Worm (Caenorhabditis elegans) whole organism, L2 larva: ENCODE results near the gene gpa-18.

Source experiments
- C34F6.9 ChIP-seq: fragments of 150-350 bp; optimal IDR thresholded peaks from 2 replicates; lab custom pipeline; 2014; ENCODE audit warnings: missing biosample characterization, missing genetic modification characterization
- F13H6.1 ChIP-seq: sonication (generic microtip); optimal IDR thresholded peaks from 2 replicates; lab custom pipeline; 2016; ENCODE audit warnings: missing genetic modification characterization, missing compliant biosample characterization
- R02D3.7 ChIP-seq: fragments of 150-350 bp; optimal IDR thresholded peaks from 2 replicates; lab custom pipeline; 2014; ENCODE audit warnings: missing biosample characterization, missing genetic modification characterization
- Y55F3AM.14 ChIP-seq: fragments of 200-800 bp; sonication (Bioruptor generic); optimal IDR thresholded peaks from 2 replicates; lab custom pipeline; 2018; ENCODE audit warnings: mild to moderate bottlenecking, missing genetic modification characterization, missing compliant biosample characterization
- ZK546.5 ChIP-seq: sonication (generic microtip); optimal IDR thresholded peaks from 2 replicates; lab custom pipeline; 2017; ENCODE audit warnings: missing biosample characterization, missing genetic modification characterization
- alr-1 ChIP-seq: fragments of 150-350 bp; optimal IDR thresholded peaks from 2 replicates; lab custom pipeline; 2014; ENCODE audit warnings: missing biosample characterization, missing genetic modification characterization
- aly-2 ChIP-seq: fragments of 150-350 bp; optimal IDR thresholded peaks from 2 replicates; lab custom pipeline; 2014; ENCODE audit warnings: missing biosample characterization, missing genetic modification characterization
- ama-1 ChIP-seq: fragments of 150-350 bp; optimal IDR thresholded peaks from 2 replicates; lab custom pipeline; 2018; ENCODE audit warnings: inconsistent platforms
- blmp-1 ChIP-seq: sonication (generic microtip); optimal IDR thresholded peaks from 2 replicates; lab custom pipeline; 2017; ENCODE audit warnings: missing genetic modification characterization, mild to moderate bottlenecking, missing compliant biosample characterization, antibody characterized with exemption, moderate library complexity; ENCODE audit not compliant: insufficient read depth
- ceh-16 ChIP-seq: fragments of 150-350 bp; optimal IDR thresholded peaks from 2 replicates; lab custom pipeline; 2014; ENCODE audit warnings: missing biosample characterization, missing genetic modification characterization
- ceh-82 ChIP-seq: fragments of 150-350 bp; optimal IDR thresholded peaks from 2 replicates; lab custom pipeline; 2014; ENCODE audit warnings: missing biosample characterization, missing genetic modification characterization
- crh-2 ChIP-seq: sonication (generic microtip); optimal IDR thresholded peaks from 2 replicates; lab custom pipeline; 2017; ENCODE audit warnings: missing biosample characterization, missing genetic modification characterization
- egl-27 ChIP-seq: sonication (generic microtip); optimal IDR thresholded peaks from 3 replicates; lab custom pipeline; 2017; ENCODE audit warnings: missing biosample characterization, missing genetic modification reagents, missing genetic modification characterization
- elt-1 ChIP-seq: fragments of 150-350 bp; optimal IDR thresholded peaks from 2 replicates; lab custom pipeline; 2014; ENCODE audit warnings: missing biosample characterization, missing genetic modification characterization
- elt-3 ChIP-seq: sonication (generic microtip); optimal IDR thresholded peaks from 2 replicates; lab custom pipeline; 2017; ENCODE audit warnings: missing biosample characterization, missing genetic modification characterization
- fos-1 ChIP-seq: fragments of 150-350 bp; optimal IDR thresholded peaks from 2 replicates; lab custom pipeline; 2014; ENCODE audit warnings: missing biosample characterization, missing genetic modification characterization
- gmeb-1 ChIP-seq: fragments of 150-350 bp; optimal IDR thresholded peaks from 2 replicates; lab custom pipeline; 2014; ENCODE audit warnings: missing biosample characterization, missing genetic modification characterization
- lin-13 ChIP-seq: fragments of 150-350 bp; optimal IDR thresholded peaks from 2 replicates; lab custom pipeline; 2014; ENCODE audit warnings: missing biosample characterization, missing genetic modification reagents, missing genetic modification characterization
- lin-39 ChIP-seq: fragments of 150-350 bp; optimal IDR thresholded peaks from 2 replicates; lab custom pipeline; 2014; ENCODE audit warnings: missing biosample characterization, missing genetic modification reagents, missing genetic modification characterization
- lsy-2 ChIP-seq, 2 experiments: fragments of 150-350 bp in 1 of 2; sonication (generic microtip) in 1 of 2; optimal IDR thresholded peaks; 2 replicates each; lab custom pipeline; 2014 to 2017; ENCODE audit warnings: missing biosample characterization in 2 of 2, missing genetic modification characterization in 2 of 2
- mab-5 ChIP-seq: fragments of 150-350 bp; optimal IDR thresholded peaks from 2 replicates; lab custom pipeline; 2014; ENCODE audit warnings: missing biosample characterization, missing genetic modification characterization
- mbf-1 ChIP-seq: sonication (generic microtip); optimal IDR thresholded peaks from 2 replicates; lab custom pipeline; 2017; ENCODE audit warnings: missing biosample characterization, missing genetic modification characterization
- mdl-1 ChIP-seq, 2 experiments: fragments of 150-350 bp in 1 of 2; sonication (generic microtip) in 1 of 2; optimal IDR thresholded peaks; 2 replicates each; lab custom pipeline; 2017; ENCODE audit warnings: missing biosample characterization in 2 of 2, missing genetic modification characterization in 2 of 2
- nhr-10 ChIP-seq: sonication (generic microtip); optimal IDR thresholded peaks from 2 replicates; lab custom pipeline; 2017; ENCODE audit warnings: missing biosample characterization, missing genetic modification characterization
- nhr-11 ChIP-seq: fragments of 150-350 bp; optimal IDR thresholded peaks from 2 replicates; lab custom pipeline; 2014; ENCODE audit warnings: missing biosample characterization, missing genetic modification characterization
- nhr-12 ChIP-seq: fragments of 150-350 bp; optimal IDR thresholded peaks from 2 replicates; lab custom pipeline; 2014; ENCODE audit warnings: missing biosample characterization, missing genetic modification characterization
- nhr-21 ChIP-seq: fragments of 150-350 bp; optimal IDR thresholded peaks from 2 replicates; lab custom pipeline; 2014; ENCODE audit warnings: missing biosample characterization, missing genetic modification characterization
- nhr-23 ChIP-seq: fragments of 150-350 bp; optimal IDR thresholded peaks from 2 replicates; lab custom pipeline; 2014; ENCODE audit warnings: missing biosample characterization, missing genetic modification reagents, missing genetic modification characterization
- nhr-237 ChIP-seq: fragments of 150-350 bp; optimal IDR thresholded peaks from 2 replicates; lab custom pipeline; 2014; ENCODE audit warnings: missing biosample characterization, missing genetic modification characterization
- nhr-25 ChIP-seq: fragments of 150-350 bp; sonication (generic microtip); optimal IDR thresholded peaks from 3 replicates; lab custom pipeline; 2014; ENCODE audit warnings: missing biosample characterization, missing genetic modification characterization
- nhr-6 ChIP-seq: fragments of 150-350 bp; optimal IDR thresholded peaks from 2 replicates; lab custom pipeline; 2014; ENCODE audit warnings: missing biosample characterization, missing genetic modification characterization
- peb-1 ChIP-seq: fragments of 150-350 bp; optimal IDR thresholded peaks from 2 replicates; lab custom pipeline; 2014; ENCODE audit warnings: missing biosample characterization, missing genetic modification characterization
- skn-1 ChIP-seq: sonication (generic microtip); optimal IDR thresholded peaks from 2 replicates; lab custom pipeline; 2017; ENCODE audit warnings: missing biosample characterization, missing genetic modification characterization
- sma-3 ChIP-seq: sonication (generic microtip); optimal IDR thresholded peaks from 2 replicates; lab custom pipeline; 2016; ENCODE audit warnings: missing genetic modification reagents, missing genetic modification characterization, missing compliant biosample characterization
- sma-9 ChIP-seq, 2 experiments: fragments of 150-350 bp in 1 of 2; sonication (generic microtip) in 1 of 2; optimal IDR thresholded peaks; 2 replicates each; lab custom pipeline; 2014 to 2016; ENCODE audit warnings: missing genetic modification characterization in 2 of 2, mild to moderate bottlenecking in 1 of 2, missing biosample characterization in 1 of 2, missing compliant biosample characterization in 1 of 2, missing genetic modification reagents in 1 of 2, moderate library complexity in 1 of 2
- snpc-4 ChIP-seq: fragments of 150-350 bp; optimal IDR thresholded peaks from 2 replicates; lab custom pipeline; 2014; ENCODE audit warnings: missing biosample characterization, missing genetic modification characterization
- unc-39 ChIP-seq: fragments of 150-350 bp; optimal IDR thresholded peaks from 2 replicates; lab custom pipeline; 2014; ENCODE audit warnings: missing biosample characterization, missing genetic modification characterization
- unc-55 ChIP-seq: fragments of 150-350 bp; sonication (generic microtip); optimal IDR thresholded peaks from 3 replicates; lab custom pipeline; 2014; ENCODE audit warnings: missing biosample characterization, missing genetic modification reagents, missing genetic modification characterization
- zag-1 ChIP-seq: fragments of 150-350 bp; optimal IDR thresholded peaks from 2 replicates; lab custom pipeline; 2014; ENCODE audit warnings: missing biosample characterization, missing genetic modification characterization
- ztf-11 ChIP-seq: sonication (generic microtip); optimal IDR thresholded peaks from 2 replicates; lab custom pipeline; 2017; ENCODE audit warnings: missing biosample characterization, missing genetic modification characterization

The gpa-18 gene

DNA sequence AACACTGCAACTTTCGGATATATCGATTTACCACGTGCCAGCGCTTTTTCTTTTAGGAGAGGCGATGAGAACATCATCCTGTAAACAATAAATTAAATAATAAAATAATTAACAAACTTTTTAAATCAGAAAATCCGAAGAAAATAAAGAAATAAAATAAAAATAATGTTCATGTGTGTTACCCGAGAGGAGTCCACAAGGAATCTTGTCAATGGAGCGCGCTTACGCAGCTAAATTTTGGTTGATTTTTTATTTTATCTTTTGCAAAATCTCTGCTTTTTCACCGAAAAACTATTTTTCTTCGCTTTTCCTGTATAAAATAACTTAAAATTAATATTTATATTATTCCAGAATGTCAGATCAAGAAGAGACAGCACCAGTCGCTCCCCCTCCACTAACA, 35.3 kb downstream of the gpa-18 start, which contains the start of the genes C24D10.6 and C24D10.4:
Gene C24D10.6 (minus strand): TSS at position 78 of the 400 bp plus-strand sequence.
Gene C24D10.4 (plus strand): TSS at position 352 of the 400 bp plus-strand sequence.
- TF ChIP-seq crh-2 = peak; percentile 30
- TF ChIP-seq unc-55 = peak; percentile 78
- TF ChIP-seq C34F6.9 = peak; percentile 75
- peak; percentile 36 for TF ChIP-seq lin-13 (GFP tag; lab: Kevin White, UChicago)
- TF ChIP-seq nhr-237 = no peak
- TF ChIP-seq sma-3 (GFP tag; lab: Kevin White, UChicago) = peak; percentile 34
- peak; percentile 26 to 80 for TF ChIP-seq lsy-2 (tag; optimal IDR thresholded peaks at IDR 0.05; lab: Kevin White, UChicago)
- no peak for TF ChIP-seq nhr-10
- TF ChIP-seq zag-1 (tag; lab: Kevin White, UChicago) = no peak
- peak; percentile 72 for TF ChIP-seq gmeb-1 (tag; lab: Kevin White, UChicago)
- peak; percentile 21 for TF ChIP-seq sma-9 (GFP tag; optimal IDR thresholded peaks at IDR 0.05; lab: Kevin White, UChicago)
- TF ChIP-seq sma-9 (tag; optimal IDR thresholded peaks at IDR 0.05; lab: Kevin White, UChicago) = no peak

DNA sequence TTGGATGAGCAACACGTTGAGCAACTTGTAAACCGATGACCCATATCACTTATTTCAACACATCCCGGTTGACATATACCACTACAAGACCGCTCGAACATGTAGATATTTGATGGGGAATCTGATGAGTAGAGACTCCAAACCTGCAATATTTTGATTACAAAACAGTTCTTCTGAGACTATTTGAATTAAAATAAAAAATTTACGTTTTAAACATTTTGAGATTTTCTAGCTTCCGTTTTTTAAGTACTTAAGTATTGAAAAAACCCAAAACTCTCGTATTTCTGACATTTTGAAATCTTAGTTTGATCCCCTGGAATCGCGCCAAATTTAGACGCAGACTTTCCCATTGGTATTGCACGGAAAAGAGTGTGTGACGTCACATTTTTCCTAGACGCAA, 38.2 kb downstream of the gpa-18 start, which contains the start of gene C24D10.49:
Gene C24D10.49 (minus strand): TSS at position 101 of the 400 bp plus-strand sequence.
- TF ChIP-seq R02D3.7 (tag; lab: Kevin White, UChicago) = no peak

DNA sequence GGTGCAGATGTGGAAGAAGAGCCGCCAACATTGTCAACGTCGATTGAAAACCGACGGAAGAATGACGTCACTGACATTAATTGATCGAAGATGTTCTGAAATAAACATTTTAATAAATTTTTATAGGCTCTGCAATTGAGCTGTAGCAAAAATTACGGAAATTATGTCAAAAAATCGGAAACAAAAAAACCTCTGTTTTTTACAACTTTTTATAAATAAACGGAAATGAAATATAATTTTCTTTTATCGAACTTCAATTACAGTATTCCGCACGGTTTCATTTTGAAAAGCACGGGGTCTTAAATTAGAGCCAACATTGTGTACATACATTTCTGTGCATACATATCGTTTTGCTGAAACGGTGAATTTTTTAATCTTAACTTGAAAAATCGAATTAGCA, 43.0 kb downstream of the gpa-18 start, which contains the start of gene soc-2:
Gene soc-2 (minus strand): TSS at position 101 of the 400 bp plus-strand sequence.
- TF ChIP-seq nhr-237 (no peak), ama-1 (lab: Kevin White, UChicago) (no peak), lsy-2 (tag; optimal IDR thresholded peaks at IDR 0.05; lab: Kevin White, UChicago) (no peak), gmeb-1 (tag; lab: Kevin White, UChicago) (no peak), blmp-1 (tag; lab: Kevin White, UChicago) (no peak), nhr-6 (tag; lab: Kevin White, UChicago) (no peak), nhr-21 (no peak), R02D3.7 (tag; lab: Kevin White, UChicago) (no peak), snpc-4 (tag; lab: Kevin White, UChicago) (no peak), ztf-11 (no peak), lin-13 (GFP tag; lab: Kevin White, UChicago) (no peak)

DNA sequence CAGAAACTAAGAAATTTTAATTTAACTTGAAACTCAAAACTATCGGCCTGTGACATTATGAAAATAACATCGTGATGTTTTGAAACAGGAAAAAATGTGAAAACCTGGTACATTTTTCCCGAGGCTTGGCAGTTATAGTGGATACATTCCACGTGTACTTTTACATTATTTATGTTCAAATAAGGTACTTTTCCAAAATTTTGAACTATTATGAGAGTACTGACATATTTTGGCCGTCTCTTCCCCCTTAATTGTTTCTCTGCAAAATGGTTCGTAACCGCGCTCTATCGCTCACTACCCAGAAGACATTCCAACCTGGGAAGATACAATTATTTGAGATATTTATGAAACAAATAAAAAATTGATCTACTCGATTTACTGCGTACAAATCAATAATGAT, 45.6 kb downstream of the gpa-18 start, which contains the start of gene C24D10.5:
Gene C24D10.5 (plus strand): TSS at position 301 of the 400 bp plus-strand sequence.
- TF ChIP-seq mab-5 (tag; lab: Kevin White, UChicago) (no peak), nhr-25 (tag; lab: Kevin White, UChicago) (no peak), unc-39 (no peak), ceh-16 (tag; lab: Kevin White, UChicago) (no peak), nhr-6 (tag; lab: Kevin White, UChicago) (no peak), nhr-11 (tag; lab: Kevin White, UChicago) (no peak), snpc-4 (tag; lab: Kevin White, UChicago) (no peak), ceh-82 (tag; lab: Kevin White, UChicago) (no peak), Y55F3AM.14 (GFP tag; lab: Kevin White, UChicago) (no peak), skn-1 (tag; lab: Kevin White, UChicago) (no peak), mbf-1 (no peak), nhr-23 (tag; lab: Kevin White, UChicago) (no peak), sma-9 (GFP tag; optimal IDR thresholded peaks at IDR 0.05; lab: Kevin White, UChicago) (no peak), sma-9 (tag; optimal IDR thresholded peaks at IDR 0.05; lab: Kevin White, UChicago) (no peak), F13H6.1 (no peak), gmeb-1 (tag; lab: Kevin White, UChicago) (no peak), C34F6.9 (no peak)

DNA sequence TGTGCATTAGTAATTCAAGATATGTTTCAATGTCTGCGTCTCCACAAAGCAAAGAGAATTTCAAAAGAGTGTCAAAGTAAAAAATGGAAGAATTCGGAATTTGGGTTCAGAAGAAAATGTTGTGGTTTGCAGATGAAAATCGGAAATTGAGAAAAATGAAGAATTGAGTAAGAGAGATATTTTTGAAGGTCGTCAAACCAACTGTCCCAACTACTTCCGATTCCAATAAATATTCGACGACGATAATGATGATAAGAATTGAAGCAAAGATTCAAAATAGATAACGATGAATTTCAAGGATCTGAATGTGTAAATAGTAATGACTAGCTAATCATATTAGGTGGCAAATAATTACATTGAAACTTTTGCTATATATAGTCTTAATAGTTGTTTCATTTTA, 55.5 kb downstream of the gpa-18 start:
- TF ChIP-seq elt-3 (tag; lab: Kevin White, UChicago) = no peak
- TF ChIP-seq lin-39 (tag; lab: Kevin White, UChicago) = no peak
- TF ChIP-seq Y55F3AM.14 (GFP tag; lab: Kevin White, UChicago) = no peak
- no peak for TF ChIP-seq ceh-16 (tag; lab: Kevin White, UChicago)
- TF ChIP-seq elt-1 (tag; lab: Kevin White, UChicago) = no peak
- TF ChIP-seq crh-2 = peak; percentile 15
- no peak for TF ChIP-seq egl-27 (tag; lab: Kevin White, UChicago)
- no peak for TF ChIP-seq nhr-23 (tag; lab: Kevin White, UChicago)
- TF ChIP-seq nhr-21 = no peak
- no peak for TF ChIP-seq lin-13 (GFP tag; lab: Kevin White, UChicago)
- no peak for TF ChIP-seq nhr-6 (tag; lab: Kevin White, UChicago)
- TF ChIP-seq mdl-1 (tag; optimal IDR thresholded peaks at IDR 0.05; lab: Kevin White, UChicago) = no peak
- TF ChIP-seq aly-2 = no peak
- no peak for TF ChIP-seq snpc-4 (tag; lab: Kevin White, UChicago)
- no peak for TF ChIP-seq ZK546.5 (tag; lab: Kevin White, UChicago)
- no peak for TF ChIP-seq peb-1
- no peak for TF ChIP-seq mbf-1
- peak; percentile 1 for TF ChIP-seq sma-9 (GFP tag; optimal IDR thresholded peaks at IDR 0.05; lab: Kevin White, UChicago)
- TF ChIP-seq sma-9 (tag; optimal IDR thresholded peaks at IDR 0.05; lab: Kevin White, UChicago) = no peak
- TF ChIP-seq F13H6.1 = no peak
- peak; percentile 4 for TF ChIP-seq fos-1 (tag; lab: Kevin White, UChicago)
- TF ChIP-seq nhr-25 (tag; lab: Kevin White, UChicago) = peak; percentile 16
- TF ChIP-seq nhr-12 (tag; lab: Kevin White, UChicago) = no peak
- no peak for TF ChIP-seq ceh-82 (tag; lab: Kevin White, UChicago)
- TF ChIP-seq nhr-237 = no peak
- no peak for TF ChIP-seq skn-1 (tag; lab: Kevin White, UChicago)
- TF ChIP-seq nhr-10 = no peak
- no peak for TF ChIP-seq R02D3.7 (tag; lab: Kevin White, UChicago)
- no peak for TF ChIP-seq alr-1
- TF ChIP-seq zag-1 (tag; lab: Kevin White, UChicago) = no peak
- TF ChIP-seq unc-39 = no peak
- peak in 1 of 2 experiments; percentile 7 for TF ChIP-seq lsy-2 (tag; optimal IDR thresholded peaks at IDR 0.05; lab: Kevin White, UChicago)
- peak; percentile 33 for TF ChIP-seq unc-55
- TF ChIP-seq ama-1 (lab: Kevin White, UChicago) = no peak
